Fruit fly (Drosophila melanogaster) whole organism, prepupa: ENCODE measurements around the gene CG1738.

ENCODE experiments used
- CG6276 ChIP-seq: fragments of 200-800 bp; sonication (Bioruptor generic); optimal IDR thresholded peaks from 2 replicates; lab custom pipeline; 2017; ENCODE audit warnings: missing biosample characterization, mild to moderate bottlenecking, missing genetic modification characterization
- CG6792 ChIP-seq: fragments of 200-800 bp; sonication (Bioruptor generic); optimal IDR thresholded peaks from 3 replicates; lab custom pipeline; 2016; ENCODE audit warnings: missing biosample characterization, missing genetic modification characterization
- CG6854 ChIP-seq: fragments of 200-800 bp; sonication (Bioruptor generic); optimal IDR thresholded peaks from 2 replicates; lab custom pipeline; 2017; ENCODE audit warnings: missing biosample characterization, mild to moderate bottlenecking, missing genetic modification characterization
- Eip78C ChIP-seq: fragments of 200-800 bp; sonication (Bioruptor generic); peaks from one replicate; lab custom pipeline; 2016; ENCODE audit warnings: missing biosample characterization, missing genetic modification characterization
- Hr39 ChIP-seq: fragments of 200-800 bp; sonication (Bioruptor generic); optimal IDR thresholded peaks from 2 replicates; lab custom pipeline; 2016; ENCODE audit warnings: missing biosample characterization, missing genetic modification characterization
- Sox15 ChIP-seq: fragments of 200-800 bp; sonication (Bioruptor generic); optimal IDR thresholded peaks from 3 replicates; lab custom pipeline; 2016; ENCODE audit warnings: missing biosample characterization, missing genetic modification characterization
- achi ChIP-seq: fragments of 200-800 bp; sonication (Bioruptor generic); optimal IDR thresholded peaks from 3 replicates; lab custom pipeline; 2016; ENCODE audit warnings: missing biosample characterization, missing genetic modification characterization
- net ChIP-seq: fragments of 200-800 bp; sonication (Bioruptor generic); optimal IDR thresholded peaks from 3 replicates; lab custom pipeline; 2016; ENCODE audit warnings: missing biosample characterization, missing genetic modification characterization
- topi ChIP-seq: fragments of 200-800 bp; sonication (Bioruptor generic); optimal IDR thresholded peaks from 3 replicates; lab custom pipeline; 2016; ENCODE audit warnings: missing biosample characterization, missing genetic modification characterization

DNA sequence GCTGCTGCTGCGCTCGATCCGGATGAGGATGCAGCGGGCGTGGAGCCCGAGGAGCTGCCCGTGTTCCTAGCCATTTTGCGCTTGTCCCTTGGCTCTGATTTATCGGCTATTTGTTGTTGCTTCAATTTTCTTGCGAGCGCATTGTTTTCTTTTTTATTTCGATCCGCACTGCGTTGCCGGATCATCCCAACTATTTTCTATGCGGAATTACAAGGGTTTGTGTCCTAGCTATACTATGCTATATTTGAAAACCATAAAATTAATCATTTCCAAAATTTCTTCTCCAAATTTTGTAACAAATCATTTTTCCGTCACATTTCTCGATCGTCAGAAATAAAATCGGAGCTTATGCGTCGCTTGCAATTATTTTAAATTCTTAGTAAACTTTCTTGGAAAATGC lies 1.0 kb upstream of the CG1738 start, which contains the start of the genes GCS1 and CG11756:
- no peak for TF ChIP-seq CG6276 (GFP tag; lab: Kevin White, UChicago)
- TF ChIP-seq Eip78C (GFP tag; lab: Kevin White, UChicago), result peak; percentile 0
- TF ChIP-seq achi, result no peak
- no peak for TF ChIP-seq Hr39 (GFP tag; lab: Kevin White, UChicago)
- TF ChIP-seq CG6854 (GFP tag; lab: Kevin White, UChicago), result no peak
- TF ChIP-seq Sox15 (GFP tag; lab: Kevin White, UChicago), result no peak
- TF ChIP-seq topi (GFP tag; lab: Kevin White, UChicago), result no peak
- TF ChIP-seq CG6792 (GFP tag; lab: Kevin White, UChicago), result no peak
- no peak for TF ChIP-seq net
